Fruit fly (Drosophila melanogaster): ENCODE results near the gene CG3708.

- TF ChIP-seq insv (optimal IDR thresholded peaks at IDR 0.05) (no peak), Sin3A (optimal IDR thresholded peaks at IDR 0.05) (no peak), psq (optimal IDR thresholded peaks at IDR 0.05) (no peak), ttk (optimal IDR thresholded peaks at IDR 0.05) (no peak), Myc (optimal IDR thresholded peaks at IDR 0.05) (no peak)
Measured at dm6 chrX:948285-948556, 18.3 kb upstream of the CG3708 start.
